Worm (Caenorhabditis elegans) whole organism, L1 larva: ENCODE data around the gene T05A8.8.

Experiments
- aly-2 ChIP-seq: fragments of 150-350 bp; optimal IDR thresholded peaks from 2 replicates; lab custom pipeline; 2014; ENCODE audit warnings: missing biosample characterization, missing genetic modification characterization
- ama-1 ChIP-seq: fragments of 150-350 bp; optimal IDR thresholded peaks from 2 replicates; lab custom pipeline; 2014
- blmp-1 ChIP-seq: fragments of 150-350 bp; optimal IDR thresholded peaks from 2 replicates; lab custom pipeline; 2014; ENCODE audit warnings: missing biosample characterization, missing genetic modification characterization
- ceh-82 ChIP-seq, 3 experiments: fragments of 150-350 bp in 1 of 3; sonication (generic microtip) in 2 of 3; optimal IDR thresholded peaks; 2 replicates each; lab custom pipeline; 2014 to 2017; ENCODE audit warnings: missing biosample characterization in 3 of 3, missing genetic modification characterization in 3 of 3
- ceh-88 ChIP-seq: fragments of 200-800 bp; sonication (Bioruptor generic); IDR thresholded peaks from 2 replicates; pipeline ENCODE4 v1.3.6; 2022; ENCODE audit warnings: missing genetic modification characterization, missing compliant biosample characterization
- efl-1 ChIP-seq, 4 experiments: fragments of 150-350 bp; optimal IDR thresholded peaks in 3 of 4; peaks in 1 of 4; 1 replicate in 1 of 4; 2 replicates in 3 of 4; lab custom pipeline; 2014; ENCODE audit warnings: missing biosample characterization in 2 of 4, missing genetic modification characterization in 2 of 4, missing genetic modification reagents in 2 of 4
- egl-13 ChIP-seq: sonication (generic microtip); optimal IDR thresholded peaks from 2 replicates; lab custom pipeline; 2016; ENCODE audit warnings: missing genotype, missing genetic modification reagents, missing genetic modification characterization, missing compliant biosample characterization
- egl-27 ChIP-seq, 2 experiments: fragments of 150-350 bp in 1 of 2; sonication (generic microtip); optimal IDR thresholded peaks; 3 replicates each; lab custom pipeline; 2017 to 2018; ENCODE audit warnings: missing biosample characterization in 2 of 2, missing genetic modification characterization in 2 of 2, missing genetic modification reagents in 2 of 2
- elt-2 ChIP-seq: sonication (generic microtip); optimal IDR thresholded peaks from 2 replicates; lab custom pipeline; 2016; ENCODE audit warnings: missing genetic modification characterization, mild to moderate bottlenecking, inconsistent platforms, missing compliant biosample characterization, missing genetic modification reagents
- fkh-10 ChIP-seq: sonication (generic microtip); optimal IDR thresholded peaks from 2 replicates; lab custom pipeline; 2017; ENCODE audit warnings: missing biosample characterization, missing genetic modification reagents, missing genetic modification characterization
- fkh-4 ChIP-seq: sonication (generic microtip); optimal IDR thresholded peaks from 2 replicates; lab custom pipeline; 2016; ENCODE audit warnings: missing compliant biosample characterization, missing genetic modification characterization, borderline replicate concordance
- fos-1 ChIP-seq: fragments of 150-350 bp; optimal IDR thresholded peaks from 2 replicates; lab custom pipeline; 2014; ENCODE audit warnings: missing biosample characterization, missing genetic modification characterization
- grh-1 ChIP-seq: fragments of 200-800 bp; sonication (Bioruptor generic); IDR thresholded peaks from 2 replicates; pipeline ENCODE4 v1.3.6; 2022; ENCODE audit warnings: missing genetic modification reagents, missing genetic modification characterization, missing compliant biosample characterization
- hlh-17 ChIP-seq: fragments of 200-800 bp; sonication (Bioruptor generic); optimal IDR thresholded peaks from 2 replicates; lab custom pipeline; 2018; ENCODE audit warnings: missing genetic modification characterization, mild to moderate bottlenecking, missing compliant biosample characterization, moderate library complexity, borderline replicate concordance
- hlh-4 ChIP-seq: sonication (generic microtip); optimal IDR thresholded peaks from 2 replicates; lab custom pipeline; 2016; ENCODE audit warnings: mild to moderate bottlenecking, missing genetic modification characterization, missing compliant biosample characterization
- jun-1 ChIP-seq: fragments of 150-350 bp; optimal IDR thresholded peaks from 2 replicates; lab custom pipeline; 2014; ENCODE audit warnings: missing biosample characterization, missing genetic modification reagents, missing genetic modification characterization
- lin-13 ChIP-seq: fragments of 150-350 bp; optimal IDR thresholded peaks from 2 replicates; lab custom pipeline; 2014; ENCODE audit warnings: missing biosample characterization, missing genetic modification reagents, missing genetic modification characterization
- lin-14 ChIP-seq: fragments of 200-800 bp; sonication (Bioruptor generic); optimal IDR thresholded peaks from 2 replicates; lab custom pipeline; 2018; ENCODE audit warnings: mild to moderate bottlenecking, missing genetic modification characterization, moderate library complexity, missing compliant biosample characterization
- lin-35 ChIP-seq, 2 experiments: fragments of 150-350 bp; optimal IDR thresholded peaks; 2 replicates each; lab custom pipeline; 2014; ENCODE audit warnings: missing biosample characterization in 2 of 2, missing genetic modification characterization in 2 of 2, missing genetic modification reagents in 2 of 2
- lin-39 ChIP-seq: fragments of 150-350 bp; optimal IDR thresholded peaks from 2 replicates; lab custom pipeline; 2014; ENCODE audit warnings: missing biosample characterization, missing genetic modification reagents, missing genetic modification characterization
- lir-3 ChIP-seq: sonication (generic microtip); optimal IDR thresholded peaks from 2 replicates; lab custom pipeline; 2016; ENCODE audit warnings: mild to moderate bottlenecking, missing genetic modification characterization, moderate library complexity, missing compliant biosample characterization; ENCODE audit not compliant: poor library complexity
- mab-9 ChIP-seq: fragments of 200-800 bp; sonication (Bioruptor generic); IDR thresholded peaks from 2 replicates; pipeline ENCODE4 v1.3.6; 2022; ENCODE audit warnings: missing genetic modification reagents, missing genetic modification characterization, missing compliant biosample characterization
- nhr-11 ChIP-seq: fragments of 150-350 bp; optimal IDR thresholded peaks from 2 replicates; lab custom pipeline; 2014; ENCODE audit warnings: missing biosample characterization, missing genetic modification characterization
- nhr-47 ChIP-seq: sonication (generic microtip); optimal IDR thresholded peaks from 2 replicates; lab custom pipeline; 2016; ENCODE audit warnings: mild to moderate bottlenecking, missing genetic modification characterization, moderate library complexity, missing compliant biosample characterization
- nhr-71 ChIP-seq: sonication (generic microtip); optimal IDR thresholded peaks from 2 replicates; lab custom pipeline; 2016; ENCODE audit warnings: mild to moderate bottlenecking, missing genetic modification characterization, moderate library complexity, missing compliant biosample characterization
- nhr-76 ChIP-seq: sonication (generic microtip); optimal IDR thresholded peaks from 2 replicates; lab custom pipeline; 2017; ENCODE audit warnings: missing biosample characterization, missing genetic modification characterization
- nhr-77 ChIP-seq: fragments of 150-350 bp; optimal IDR thresholded peaks from 2 replicates; lab custom pipeline; 2014; ENCODE audit warnings: missing biosample characterization, missing genetic modification characterization
- nhr-85 ChIP-seq: sonication (generic microtip); peaks from one replicate; lab custom pipeline; 2016; ENCODE audit warnings: missing genetic modification characterization, inconsistent platforms, missing compliant biosample characterization
- nhr-90 ChIP-seq: sonication (generic microtip); optimal IDR thresholded peaks from 2 replicates; lab custom pipeline; 2016; ENCODE audit warnings: mild to moderate bottlenecking, missing genetic modification characterization, missing compliant biosample characterization; ENCODE audit not compliant: poor library complexity
- rnt-1 ChIP-seq: sonication (generic microtip); optimal IDR thresholded peaks from 2 replicates; lab custom pipeline; 2016; ENCODE audit warnings: mild to moderate bottlenecking, missing genetic modification characterization, moderate library complexity, missing compliant biosample characterization
- skn-1 ChIP-seq: fragments of 150-350 bp; optimal IDR thresholded peaks from 2 replicates; lab custom pipeline; 2014; ENCODE audit warnings: missing biosample characterization, missing genetic modification characterization
- sptf-1 ChIP-seq: fragments of 150-350 bp; optimal IDR thresholded peaks from 2 replicates; lab custom pipeline; 2014; ENCODE audit warnings: missing biosample characterization, missing genetic modification characterization
- tbx-2 ChIP-seq: sonication (generic microtip); optimal IDR thresholded peaks from 2 replicates; lab custom pipeline; 2016; ENCODE audit warnings: missing genetic modification characterization, missing compliant biosample characterization
- unc-130 ChIP-seq: fragments of 150-350 bp; optimal IDR thresholded peaks from 2 replicates; lab custom pipeline; 2017; ENCODE audit warnings: missing biosample characterization, missing genetic modification characterization, inconsistent platforms
- unc-30 ChIP-seq: sonication (generic microtip); optimal IDR thresholded peaks from 2 replicates; lab custom pipeline; 2017; ENCODE audit warnings: missing biosample characterization, missing genetic modification characterization
- vab-15 ChIP-seq: sonication (generic microtip); optimal IDR thresholded peaks from 2 replicates; lab custom pipeline; 2017; ENCODE audit warnings: missing genotype, mild to moderate bottlenecking, missing genetic modification characterization, missing compliant biosample characterization
- xbp-1 ChIP-seq: sonication (generic microtip); optimal IDR thresholded peaks from 2 replicates; lab custom pipeline; 2016; ENCODE audit warnings: missing genetic modification characterization, missing compliant biosample characterization
- zag-1 ChIP-seq: fragments of 150-350 bp; optimal IDR thresholded peaks from 2 replicates; lab custom pipeline; 2014; ENCODE audit warnings: missing biosample characterization, missing genetic modification characterization
- zip-4 ChIP-seq: fragments of 200-800 bp; sonication (Bioruptor generic); optimal IDR thresholded peaks from 2 replicates; lab custom pipeline; 2018; ENCODE audit warnings: mild to moderate bottlenecking, missing genetic modification characterization, moderate library complexity, missing compliant biosample characterization
- ztf-11 ChIP-seq, 2 experiments: sonication (generic microtip); optimal IDR thresholded peaks; 2 replicates each; lab custom pipeline; 2016 to 2017; ENCODE audit warnings: missing genetic modification characterization in 2 of 2, missing biosample characterization in 1 of 2, missing compliant biosample characterization in 1 of 2

Gene T05A8.8

DNA sequence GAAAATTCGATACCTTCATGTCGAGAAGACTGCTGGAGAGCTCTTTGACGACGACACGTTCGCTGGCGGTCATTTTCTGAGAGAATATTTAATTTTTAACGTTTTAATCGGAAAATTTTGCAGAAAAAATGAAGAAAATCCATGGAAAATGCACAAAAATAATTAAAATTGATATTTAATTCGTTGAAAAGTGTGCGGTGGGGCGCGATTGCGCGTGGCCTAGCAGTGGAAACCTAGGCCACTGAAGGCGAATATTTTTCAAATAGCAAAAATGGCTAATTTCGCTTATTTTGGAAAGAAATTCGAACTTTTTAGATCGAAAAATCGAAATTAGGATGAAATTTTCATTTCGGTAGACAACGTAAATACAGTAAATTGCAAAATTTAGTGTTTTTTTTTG is 16.1 kb downstream of the T05A8.8 start, which contains the start of gene F29A7.6 (continued):
- TF ChIP-seq xbp-1 (tag; lab: Kevin White, UChicago) (peak; percentile 67), nhr-47 (tag; lab: Kevin White, UChicago) (peak; percentile 81), unc-130 (tag; lab: Kevin White, UChicago) (peak; percentile 43), nhr-90 (tag; lab: Kevin White, UChicago) (peak; percentile 79), sptf-1 (tag; lab: Kevin White, UChicago) (no peak), ama-1 (lab: Kevin White, UChicago) (no peak), ztf-11 (tag; optimal IDR thresholded peaks at IDR 0.05; lab: Kevin White, UChicago) (peak in 1 of 2 experiments; percentile 83), egl-13 (tag; lab: Kevin White, UChicago) (peak; percentile 26), lin-35 (GFP tag; optimal IDR thresholded peaks at IDR 0.05; lab: Kevin White, UChicago) (peak; percentile 53 to 63), vab-15 (tag; lab: Kevin White, UChicago) (no peak), aly-2 (tag; lab: Kevin White, UChicago) (no peak), skn-1 (peak; percentile 41), fos-1 (tag; lab: Kevin White, UChicago) (no peak), nhr-76 (tag; lab: Kevin White, UChicago) (no peak), lin-14 (peak; percentile 78), lin-39 (tag; lab: Kevin White, UChicago) (peak; percentile 2), elt-2 (tag; lab: Kevin White, UChicago) (peak; percentile 53), tbx-2 (peak; percentile 78), zag-1 (tag; lab: Kevin White, UChicago) (no peak), egl-27 (tag; optimal IDR thresholded peaks at IDR 0.05; lab: Kevin White, UChicago) (no peak), ceh-82 (tag; optimal IDR thresholded peaks at IDR 0.05; lab: Kevin White, UChicago) (peak; percentile 65 to 71 (median 66)), hlh-4 (tag; lab: Kevin White, UChicago) (no peak), jun-1 (tag; lab: Kevin White, UChicago) (peak; percentile 36)

DNA sequence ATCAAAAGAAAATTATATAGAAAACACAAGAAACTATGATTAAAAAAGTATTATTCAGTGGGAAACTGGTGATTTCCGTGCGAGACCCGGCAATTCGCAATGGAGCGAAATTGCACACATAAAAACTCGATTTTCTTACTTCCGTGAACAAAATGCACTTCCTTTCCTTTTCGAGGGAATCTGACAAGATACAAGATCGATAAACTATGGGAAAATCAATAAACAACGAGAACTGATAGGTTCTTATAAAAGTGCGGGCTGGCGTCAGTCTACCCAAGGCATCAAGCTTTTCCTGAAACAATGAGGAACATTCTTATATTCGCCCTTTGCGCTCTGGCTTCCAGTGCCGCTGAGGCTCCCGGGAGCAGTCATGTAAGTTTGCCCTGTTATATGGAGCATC is 16.5 kb downstream of the T05A8.8 start, which contains the start of gene F29A7.3:
F29A7.3 (plus strand) TSS at position 301 of the 400 bp plus-strand sequence.
- TF ChIP-seq fkh-10 (GFP tag; lab: Kevin White, UChicago) (no peak), aly-2 (tag; lab: Kevin White, UChicago) (no peak), nhr-71 (no peak), zip-4 (GFP tag; lab: Kevin White, UChicago) (no peak), hlh-17 (GFP tag; lab: Kevin White, UChicago) (no peak), ceh-88 (GFP tag; lab: Robert Waterston, UW) (no peak), nhr-11 (no peak), hlh-4 (tag; lab: Kevin White, UChicago) (no peak), grh-1 (GFP tag; lab: Robert Waterston, UW) (no peak), fkh-4 (tag; lab: Kevin White, UChicago) (no peak), unc-30 (no peak), rnt-1 (tag; lab: Kevin White, UChicago) (no peak), efl-1 (optimal IDR thresholded peaks at IDR 0.05; lab: Kevin White, UChicago) (no peak), efl-1 (GFP tag; optimal IDR thresholded peaks at IDR 0.05 in 1 of 2; lab: Kevin White, UChicago) (no peak), lir-3 (no peak), unc-130 (tag; lab: Kevin White, UChicago) (no peak), zag-1 (tag; lab: Kevin White, UChicago) (no peak)

DNA sequence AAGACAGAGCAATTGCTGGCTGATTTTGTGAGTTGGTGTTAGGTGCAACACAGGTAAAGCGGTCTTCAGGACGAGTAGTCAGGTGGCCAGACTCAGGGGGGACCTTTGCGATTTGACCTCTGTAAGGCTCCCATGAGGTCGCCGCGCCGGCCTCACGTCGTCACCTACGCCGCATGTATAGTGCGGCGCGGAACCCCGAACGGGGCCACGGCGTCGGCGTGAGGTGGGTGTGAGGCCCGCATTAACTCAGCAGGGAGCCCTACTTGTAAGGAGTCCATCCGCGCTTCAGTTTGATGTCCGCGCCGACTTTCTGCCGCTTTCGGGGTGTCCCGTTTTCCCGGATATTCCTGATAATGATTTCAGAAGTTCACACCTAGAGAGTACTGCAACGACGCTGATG is 18.1 kb downstream of the T05A8.8 start:
- TF ChIP-seq zag-1 (tag; lab: Kevin White, UChicago) (no peak), mab-9 (no peak), lin-13 (GFP tag; lab: Kevin White, UChicago) (no peak), blmp-1 (no peak), nhr-85 (tag; lab: Kevin White, UChicago) (no peak), nhr-77 (no peak)
- TF ChIP-seq, all 84 proteins: peak for 0
